Worm (Caenorhabditis elegans): ENCODE measurements around the gene cnnm-5.
A peak's percentile ranks its signal among the peaks of the same experiment; 100 is the strongest.

The cnnm-5 gene

ce11 chrIII:3862918-3863385 lies 33.9 kb upstream of the cnnm-5 start, which contains the start of gene brc-1 (continued):
- no peak for TF ChIP-seq hlh-17 (GFP tag; optimal IDR thresholded peaks at IDR 0.05; ENCODE audit: borderline replicate concordance)
- no peak for TF ChIP-seq hlh-4 (tag; optimal IDR thresholded peaks at IDR 0.05)
- TF ChIP-seq efl-1 (optimal IDR thresholded peaks at IDR 0.05): peak; percentile 88 to 96
- peak; percentile 96 to 99 for TF ChIP-seq efl-1 (GFP tag; optimal IDR thresholded peaks at IDR 0.05 in 1 of 2)
- TF ChIP-seq efl-3 (GFP tag; optimal IDR thresholded peaks at IDR 0.05): no peak
- peak; percentile 88 for TF ChIP-seq isw-1 (GFP tag; IDR thresholded peaks at IDR 0.05)
- TF ChIP-seq tlp-1 (tag; optimal IDR thresholded peaks at IDR 0.05): no peak
- TF ChIP-seq ceh-63 (GFP tag; optimal IDR thresholded peaks at IDR 0.05): no peak
- peak; percentile 81 for TF ChIP-seq xbp-1 (tag; optimal IDR thresholded peaks at IDR 0.05)
- peak; percentile 15 for TF ChIP-seq vab-15 (tag; optimal IDR thresholded peaks at IDR 0.05)
- TF ChIP-seq egl-13 (tag; optimal IDR thresholded peaks at IDR 0.05): peak; percentile 85
- peak; percentile 75 to 96 (median 75) for TF ChIP-seq ceh-82 (tag; optimal IDR thresholded peaks at IDR 0.05)
- peak; percentile 78 for TF ChIP-seq mab-9 (GFP tag; IDR thresholded peaks at IDR 0.05)
- TF ChIP-seq snu-23 (GFP tag; optimal IDR thresholded peaks at IDR 0.05): peak; percentile 90
- peak; percentile 87 for TF ChIP-seq nhr-20 (tag; optimal IDR thresholded peaks at IDR 0.05)
- peak; percentile 53 for TF ChIP-seq nhr-11 (tag; optimal IDR thresholded peaks at IDR 0.05)
- peak; percentile 35 for TF ChIP-seq aly-2 (tag; optimal IDR thresholded peaks at IDR 0.05)
- peak in 3 of 6 experiments; percentile 3 to 74 (median 64) for TF ChIP-seq elt-3 (tag; optimal IDR thresholded peaks at IDR 0.05)
- TF ChIP-seq Y116A8C.19 (tag; optimal IDR thresholded peaks at IDR 0.05; ENCODE audit: borderline replicate concordance): no peak
- TF ChIP-seq ztf-11 (tag; optimal IDR thresholded peaks at IDR 0.05): peak in 1 of 2 experiments; percentile 36
- TF ChIP-seq dsc-1 (tag; optimal IDR thresholded peaks at IDR 0.05): peak; percentile 82
- peak; percentile 96 to 97 for TF ChIP-seq lin-35 (GFP tag; optimal IDR thresholded peaks at IDR 0.05)
- peak; percentile 97 for TF ChIP-seq lin-14 (GFP tag; optimal IDR thresholded peaks at IDR 0.05)
- no peak for TF ChIP-seq C34B4.2 (tag; optimal IDR thresholded peaks at IDR 0.05)
- peak; percentile 71 for TF ChIP-seq ama-1 (optimal IDR thresholded peaks at IDR 0.05)
- no peak for TF ChIP-seq ces-1 (GFP tag; optimal IDR thresholded peaks at IDR 0.05)
- peak; percentile 85 for TF ChIP-seq C16A3.4 (tag; optimal IDR thresholded peaks at IDR 0.05)
- peak; percentile 69 for TF ChIP-seq fos-1 (tag; optimal IDR thresholded peaks at IDR 0.05)
- peak; percentile 80 for TF ChIP-seq irx-1 (tag; optimal IDR thresholded peaks at IDR 0.05)
- TF ChIP-seq ztf-4 (tag; optimal IDR thresholded peaks at IDR 0.05): peak; percentile 62
- no peak for TF ChIP-seq pqm-1 (tag; optimal IDR thresholded peaks at IDR 0.05)
- peak; percentile 71 for TF ChIP-seq unc-130 (tag; optimal IDR thresholded peaks at IDR 0.05)
- peak; percentile 83 for TF ChIP-seq lin-13 (GFP tag; optimal IDR thresholded peaks at IDR 0.05)
- peak; percentile 91 for TF ChIP-seq nhr-47 (tag; optimal IDR thresholded peaks at IDR 0.05)
- no peak for TF ChIP-seq unc-62 (GFP tag; optimal IDR thresholded peaks at IDR 0.05)
- TF ChIP-seq lin-15B (tag; optimal IDR thresholded peaks at IDR 0.05): peak; percentile 88
- TF ChIP-seq aha-1 (tag; optimal IDR thresholded peaks at IDR 0.05): no peak
- TF ChIP-seq swsn-7 (tag; optimal IDR thresholded peaks at IDR 0.05): peak; percentile 82
- peak; percentile 74 for TF ChIP-seq nhr-237 (tag; optimal IDR thresholded peaks at IDR 0.05)
- TF ChIP-seq ceh-8 (GFP tag; optimal IDR thresholded peaks at IDR 0.05): peak; percentile 85
- TF ChIP-seq mdl-1 (tag; optimal IDR thresholded peaks at IDR 0.05): peak in 1 of 2 experiments; percentile 60
- peak; percentile 74 for TF ChIP-seq jun-1 (tag; optimal IDR thresholded peaks at IDR 0.05)
- TF ChIP-seq pax-3 (tag; optimal IDR thresholded peaks at IDR 0.05): peak; percentile 84
- TF ChIP-seq ceh-88 (GFP tag; IDR thresholded peaks at IDR 0.05): peak; percentile 52; the same call in 1 of the 2 replicates
- no peak for TF ChIP-seq sptf-1 (tag; optimal IDR thresholded peaks at IDR 0.05)
- TF ChIP-seq fkh-8 (tag; optimal IDR thresholded peaks at IDR 0.05): peak; percentile 96
- no peak for TF ChIP-seq nhr-84 (tag; optimal IDR thresholded peaks at IDR 0.05)
- peak; percentile 50 for TF ChIP-seq mef-2 (tag; optimal IDR thresholded peaks at IDR 0.05)
- TF ChIP-seq nhr-12 (tag; optimal IDR thresholded peaks at IDR 0.05): no peak
- no peak for TF ChIP-seq ceh-90 (tag; optimal IDR thresholded peaks at IDR 0.05)
- TF ChIP-seq hpl-2 (GFP tag; optimal IDR thresholded peaks at IDR 0.05): no peak
- TF ChIP-seq tbx-2 (tag; optimal IDR thresholded peaks at IDR 0.05): peak; percentile 83
- TF ChIP-seq nhr-19 (GFP tag; conservative IDR thresholded peaks at IDR 0.05): peak; percentile 100
- peak; percentile 78 for TF ChIP-seq mep-1 (tag; optimal IDR thresholded peaks at IDR 0.05)

Measured in whole organism, L1 larva.